Worm (Caenorhabditis elegans) whole organism, L4 larva: ENCODE measurements around the gene F20A1.2.

ENCODE experiments used
- T26A8.4 ChIP-seq: fragments of 200-800 bp; sonication (Bioruptor generic); IDR thresholded peaks from 2 replicates; pipeline ENCODE4 v1.3.6; 2022; ENCODE audit warnings: missing genetic modification characterization, missing compliant biosample characterization
- Y75B8A.6 ChIP-seq: fragments of 200-800 bp; sonication (Bioruptor generic); IDR thresholded peaks from 2 replicates; pipeline ENCODE4 v1.3.6; 2022; ENCODE audit warnings: missing genetic modification reagents, missing genetic modification characterization, missing compliant biosample characterization
- ctbp-1 ChIP-seq: fragments of 200-800 bp; sonication (Bioruptor generic); IDR thresholded peaks from 2 replicates; pipeline ENCODE4 v1.3.6; 2022; ENCODE audit warnings: missing genetic modification reagents, missing genetic modification characterization, missing compliant biosample characterization
- daf-12 ChIP-seq: fragments of 150-350 bp; optimal IDR thresholded peaks from 2 replicates; lab custom pipeline; 2014; ENCODE audit warnings: missing biosample characterization, missing genetic modification reagents, missing genetic modification characterization
- fos-1 ChIP-seq: fragments of 150-350 bp; optimal IDR thresholded peaks from 2 replicates; lab custom pipeline; 2014; ENCODE audit warnings: missing biosample characterization, missing genetic modification characterization
- lir-3 ChIP-seq: sonication (generic microtip); optimal IDR thresholded peaks from 2 replicates; lab custom pipeline; 2016; ENCODE audit warnings: mild to moderate bottlenecking, missing genetic modification characterization, missing compliant biosample characterization
- madf-5 ChIP-seq, 2 experiments: fragments of 200-800 bp; sonication (Bioruptor generic); IDR thresholded peaks; 2 replicates each; pipeline ENCODE4 v1.3.6; 2022; ENCODE audit warnings: missing compliant biosample characterization in 2 of 2, missing genetic modification characterization in 2 of 2
- mxl-3 ChIP-seq: fragments of 200-800 bp; sonication (Bioruptor generic); optimal IDR thresholded peaks from 2 replicates; lab custom pipeline; 2018; ENCODE audit warnings: mild to moderate bottlenecking, missing genetic modification characterization, missing compliant biosample characterization
- nhr-28 ChIP-seq: fragments of 150-350 bp; optimal IDR thresholded peaks from 2 replicates; lab custom pipeline; 2014; ENCODE audit warnings: missing biosample characterization, missing genetic modification characterization
- unc-62 ChIP-seq, 3 experiments: fragments of 150-350 bp in 1 of 3; sonication (generic microtip); optimal IDR thresholded peaks in 2 of 3; peaks in 1 of 3; 1 replicate in 1 of 3; 2 replicates in 2 of 3; lab custom pipeline; 2014 to 2017; ENCODE audit warnings: missing biosample characterization in 3 of 3, missing genetic modification characterization in 3 of 3, missing genetic modification reagents in 3 of 3, missing genotype in 1 of 3
- ztf-7 ChIP-seq: fragments of 150-350 bp; optimal IDR thresholded peaks from 2 replicates; lab custom pipeline; 2014; ENCODE audit warnings: missing biosample characterization, missing genetic modification characterization

Gene F20A1.2

ce11 chrV:7096811-7097210 is 50.7 kb downstream of the F20A1.2 start:
- TF ChIP-seq ctbp-1 (GFP tag; lab: Robert Waterston, UW) (no peak), T26A8.4 (no peak), fos-1 (tag; lab: Kevin White, UChicago) (no peak), ztf-7 (tag; lab: Kevin White, UChicago) (no peak), nhr-28 (tag; lab: Kevin White, UChicago) (peak; percentile 92), unc-62 (GFP tag; optimal IDR thresholded peaks at IDR 0.05 in 1 of 2; lab: Kevin White, UChicago) (peak in 1 of 2 experiments; percentile 39), unc-62 (tag; optimal IDR thresholded peaks at IDR 0.05; lab: Kevin White, UChicago) (no peak), lir-3 (tag; lab: Kevin White, UChicago) (no peak), daf-12 (tag; lab: Kevin White, UChicago) (no peak), mxl-3 (GFP tag; lab: Kevin White, UChicago) (no peak), madf-5 (GFP tag; IDR thresholded peaks at IDR 0.05; lab: Robert Waterston, UW) (no peak), Y75B8A.6 (GFP tag; lab: Robert Waterston, UW) (no peak)
- TF ChIP-seq, all 104 proteins: peak for 2
